Worm (Caenorhabditis elegans) whole organism, midembryonic: ENCODE measurements around the gene alkb-8.

Source experiments
- cog-1 ChIP-seq: sonication (generic microtip); optimal IDR thresholded peaks from 2 replicates; lab custom pipeline; 2016; ENCODE audit warnings: missing genetic modification characterization, missing compliant biosample characterization
- flt-1 ChIP-seq: fragments of 200-800 bp; sonication (Bioruptor generic); IDR thresholded peaks from 2 replicates; pipeline ENCODE4 v1.3.6; 2022; ENCODE audit warnings: missing genetic modification characterization, missing compliant biosample characterization
- klf-2 ChIP-seq: fragments of 200-800 bp; sonication (Bioruptor generic); conservative IDR thresholded peaks from 2 replicates; pipeline ENCODE4 v1.3.6; 2022; ENCODE audit warnings: missing genetic modification reagents, missing genetic modification characterization, missing compliant biosample characterization
- med-1 ChIP-seq: sonication (generic microtip); optimal IDR thresholded peaks from 2 replicates; lab custom pipeline; 2017; ENCODE audit warnings: missing genetic modification characterization, mild to moderate bottlenecking, missing compliant biosample characterization, antibody characterized with exemption, missing genetic modification reagents; ENCODE audit not compliant: insufficient read depth
- tab-1 ChIP-seq: fragments of 200-800 bp; sonication (Bioruptor generic); IDR thresholded peaks from 2 replicates; pipeline ENCODE4 v1.3.6; 2022; ENCODE audit warnings: missing genetic modification characterization, missing compliant biosample characterization

- TF ChIP-seq tab-1 (GFP tag; lab: Robert Waterston, UW) (no peak), klf-2 (GFP tag; lab: Robert Waterston, UW) (0 out of 2 replicates have a peak, but pooled peaks have one; percentile 51), flt-1 (GFP tag; lab: Robert Waterston, UW) (no peak), cog-1 (peak; percentile 24), med-1 (GFP tag; lab: Kevin White, UChicago) (no peak)
Observed at ce11 chrIII:3716073-3716659, 7.0 kb downstream of the alkb-8 start.
